Fruit fly (Drosophila melanogaster) Kc167 (cell line): ENCODE results near the gene CG14881.

ENCODE experiments used
- Myc ChIP-seq: fragments of >200 bp; optimal IDR thresholded peaks from 2 replicates; lab custom pipeline; 2017; ENCODE audit warnings: missing external identifiers
- Sin3A ChIP-seq: fragments of >200 bp; optimal IDR thresholded peaks from 2 replicates; lab custom pipeline; 2018; ENCODE audit warnings: missing external identifiers
- h ChIP-seq: fragments of >200 bp; optimal IDR thresholded peaks from 3 replicates; lab custom pipeline; 2018; ENCODE audit warnings: missing external identifiers
- insv ChIP-seq: fragments of >200 bp; optimal IDR thresholded peaks from 3 replicates; lab custom pipeline; 2018; ENCODE audit warnings: missing external identifiers
- psq ChIP-seq: fragments of >200 bp; optimal IDR thresholded peaks from 2 replicates; lab custom pipeline; 2017; ENCODE audit warnings: missing external identifiers
- ttk ChIP-seq: sonication (Bioruptor generic); optimal IDR thresholded peaks from 2 replicates; lab custom pipeline; 2017; ENCODE audit warnings: missing external identifiers

Gene CG14881

dm6 chr3R:16480995-16481394 lies 46.3 kb downstream of the CG14881 start, which contains the start of gene Dhfr:
Gene Dhfr (plus strand): TSS chr3R:16481167.
- TF ChIP-seq Myc (lab: Kevin White, UChicago) (no peak), ttk (lab: Kevin White, UChicago) (no peak), psq (no peak), insv (lab: Kevin White, UChicago) (no peak), h (lab: Kevin White, UChicago) (no peak), Sin3A (lab: Kevin White, UChicago) (no peak)

dm6 chr3R:16482276-16482675 lies 47.6 kb downstream of the CG14881 start, which contains the start of gene Sdhaf3:
Gene Sdhaf3 (minus strand): TSS chr3R:16482452.
- no peak for TF ChIP-seq Myc (lab: Kevin White, UChicago)
- TF ChIP-seq Sin3A (lab: Kevin White, UChicago): no peak
- TF ChIP-seq h (lab: Kevin White, UChicago): no peak
- no peak for TF ChIP-seq psq

- no peak for TF ChIP-seq h (lab: Kevin White, UChicago)
- no peak for TF ChIP-seq Myc (lab: Kevin White, UChicago)
- no peak for TF ChIP-seq Sin3A (lab: Kevin White, UChicago)
- TF ChIP-seq psq: no peak
- no peak for TF ChIP-seq ttk (lab: Kevin White, UChicago)
- no peak for TF ChIP-seq insv (lab: Kevin White, UChicago)
Measured at dm6 chr3R:16483877-16484417, 49.2 kb downstream of the CG14881 start, which contains the start of gene Der-2. Gene Der-2 (minus strand): TSS chr3R:16484223.
